Worm (Caenorhabditis elegans) whole organism, mixed stage, embryonic: Measurements from ENCODE around the gene cest-10.

Experiments
- blmp-1 ChIP-seq: fragments of 150-350 bp; optimal IDR thresholded peaks from 2 replicates; lab custom pipeline; 2014; ENCODE audit warnings: missing biosample characterization, missing genetic modification characterization
- ceh-39 ChIP-seq: fragments of 150-350 bp; optimal IDR thresholded peaks from 2 replicates; lab custom pipeline; 2014; ENCODE audit warnings: missing biosample characterization, missing genetic modification characterization
- elt-1 ChIP-seq: sonication (generic microtip); optimal IDR thresholded peaks from 2 replicates; lab custom pipeline; 2017; ENCODE audit warnings: missing genetic modification characterization, mild to moderate bottlenecking, missing compliant biosample characterization, antibody characterized with exemption, moderate library complexity, borderline replicate concordance; ENCODE audit not compliant: insufficient read depth
- lin-13 ChIP-seq: fragments of 150-350 bp; optimal IDR thresholded peaks from 2 replicates; lab custom pipeline; 2014; ENCODE audit warnings: missing biosample characterization, missing genetic modification characterization
- mls-2 ChIP-seq: sonication (generic microtip); optimal IDR thresholded peaks from 2 replicates; lab custom pipeline; 2016; ENCODE audit warnings: mild to moderate bottlenecking, missing genetic modification characterization, moderate library complexity, missing compliant biosample characterization
- nhr-2 ChIP-seq: fragments of 150-350 bp; optimal IDR thresholded peaks from 2 replicates; lab custom pipeline; 2014; ENCODE audit warnings: missing biosample characterization, missing genetic modification characterization
- nhr-237 ChIP-seq: fragments of 150-350 bp; optimal IDR thresholded peaks from 2 replicates; lab custom pipeline; 2014; ENCODE audit warnings: missing biosample characterization, missing genetic modification characterization
- nhr-76 ChIP-seq: sonication (generic microtip); optimal IDR thresholded peaks from 2 replicates; lab custom pipeline; 2017; ENCODE audit warnings: missing biosample characterization, missing genetic modification characterization
- pha-4 ChIP-seq: fragments of 150-350 bp; optimal IDR thresholded peaks from 2 replicates; lab custom pipeline; 2018; ENCODE audit warnings: missing biosample characterization, missing genetic modification reagents, missing genetic modification characterization
- snpc-4 ChIP-seq: fragments of 150-350 bp; optimal IDR thresholded peaks from 2 replicates; lab custom pipeline; 2014; ENCODE audit warnings: missing biosample characterization, missing genetic modification characterization
- sptf-1 ChIP-seq: sonication (generic microtip); optimal IDR thresholded peaks from 2 replicates; lab custom pipeline; 2017; ENCODE audit warnings: mild to moderate bottlenecking, missing genetic modification characterization, moderate library complexity, missing compliant biosample characterization
- tbx-8 ChIP-seq: fragments of 200-800 bp; sonication (Bioruptor generic); optimal IDR thresholded peaks from 2 replicates; lab custom pipeline; 2018; ENCODE audit warnings: mild to moderate bottlenecking, missing genetic modification characterization, moderate library complexity, missing compliant biosample characterization
- unc-39 ChIP-seq: fragments of 150-350 bp; optimal IDR thresholded peaks from 2 replicates; lab custom pipeline; 2014; ENCODE audit warnings: missing biosample characterization, missing genetic modification characterization
- ztf-11 ChIP-seq: fragments of 150-350 bp; optimal IDR thresholded peaks from 2 replicates; lab custom pipeline; 2014; ENCODE audit warnings: missing biosample characterization, missing genetic modification characterization

DNA sequence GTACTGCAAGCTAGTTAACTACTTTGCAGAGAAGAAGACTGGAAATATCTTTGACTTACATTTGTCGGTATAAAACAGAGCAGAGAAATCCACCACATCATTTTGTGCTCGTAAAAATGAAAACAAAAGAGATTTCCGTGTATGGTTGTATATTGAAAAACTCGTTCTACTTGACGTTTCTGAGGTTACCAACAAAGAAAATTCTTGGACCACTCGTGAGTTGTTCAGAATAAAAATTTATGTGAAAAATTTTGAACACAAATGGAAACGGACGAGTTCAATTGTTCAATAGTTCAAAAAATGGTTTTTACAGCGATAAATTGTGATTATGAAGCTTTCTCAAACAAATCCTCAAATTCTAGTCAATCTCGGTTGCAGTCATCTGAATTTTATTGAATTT is 4.2 kb downstream of the cest-10 start, which contains the start of gene clec-179:
- TF ChIP-seq unc-39 (tag; lab: Kevin White, UChicago) (no peak), lin-13 (tag; lab: Kevin White, UChicago) (no peak), nhr-76 (no peak), ztf-11 (no peak), mls-2 (tag; lab: Kevin White, UChicago) (no peak), blmp-1 (tag; lab: Kevin White, UChicago) (no peak), pha-4 (tag; lab: Kevin White, UChicago) (no peak), ceh-39 (tag; lab: Kevin White, UChicago) (no peak), nhr-237 (tag; lab: Kevin White, UChicago) (no peak), nhr-2 (tag; lab: Kevin White, UChicago) (no peak), elt-1 (no peak), tbx-8 (GFP tag; lab: Kevin White, UChicago) (no peak), sptf-1 (tag; lab: Kevin White, UChicago) (no peak), snpc-4 (tag; lab: Kevin White, UChicago) (no peak)
